Worm (Caenorhabditis elegans) whole organism, early embryonic: ENCODE results near the gene D1022.9.
A peak's percentile ranks its signal among the peaks of the same experiment; 100 is the strongest.

Source experiments
- B0310.2 ChIP-seq: sonication (generic microtip); optimal IDR thresholded peaks from 2 replicates; lab custom pipeline; 2016; ENCODE audit warnings: mild to moderate bottlenecking, missing genetic modification characterization, missing compliant biosample characterization
- F13C5.2 ChIP-seq: sonication (generic microtip); optimal IDR thresholded peaks from 2 replicates; lab custom pipeline; 2017; ENCODE audit warnings: mild to moderate bottlenecking, missing genetic modification characterization, inconsistent platforms, missing compliant biosample characterization
- aly-1 ChIP-seq: sonication (generic microtip); optimal IDR thresholded peaks from 2 replicates; lab custom pipeline; 2016; ENCODE audit warnings: missing genetic modification characterization, missing compliant biosample characterization
- ama-1 ChIP-seq: fragments of 150-350 bp; optimal IDR thresholded peaks from 2 replicates; lab custom pipeline; 2014
- ceh-13 ChIP-seq: fragments of 200-800 bp; sonication (Bioruptor generic); optimal IDR thresholded peaks from 2 replicates; lab custom pipeline; 2018; ENCODE audit warnings: mild to moderate bottlenecking, missing genetic modification characterization, missing compliant biosample characterization
- ceh-36 ChIP-seq: sonication (generic microtip); optimal IDR thresholded peaks from 2 replicates; lab custom pipeline; 2016; ENCODE audit warnings: missing genetic modification characterization, inconsistent platforms, missing compliant biosample characterization
- ets-7 ChIP-seq: sonication (generic microtip); optimal IDR thresholded peaks from 2 replicates; lab custom pipeline; 2016; ENCODE audit warnings: missing genotype, missing genetic modification characterization, missing compliant biosample characterization
- flt-1 ChIP-seq: fragments of 200-800 bp; sonication (Bioruptor generic); IDR thresholded peaks from 2 replicates; pipeline ENCODE4 v1.3.6; 2022; ENCODE audit warnings: missing genetic modification characterization, missing compliant biosample characterization
- hmbx-1 ChIP-seq: sonication (generic microtip); optimal IDR thresholded peaks from 2 replicates; lab custom pipeline; 2016; ENCODE audit warnings: mild to moderate bottlenecking, missing genetic modification characterization, missing compliant biosample characterization
- hmg-4 ChIP-seq: fragments of 200-800 bp; sonication (Bioruptor generic); optimal IDR thresholded peaks from 2 replicates; lab custom pipeline; 2018; ENCODE audit warnings: mild to moderate bottlenecking, missing genetic modification characterization, missing compliant biosample characterization
- hnd-1 ChIP-seq: sonication (generic microtip); optimal IDR thresholded peaks from 2 replicates; lab custom pipeline; 2016; ENCODE audit warnings: missing genetic modification characterization, missing compliant biosample characterization
- pes-1 ChIP-seq: fragments of 200-800 bp; sonication (Bioruptor generic); IDR thresholded peaks from 2 replicates; pipeline ENCODE4 v1.3.6; 2022; ENCODE audit warnings: missing genetic modification reagents, missing genetic modification characterization, missing compliant biosample characterization
- scrt-1 ChIP-seq: fragments of 200-800 bp; sonication (Bioruptor generic); IDR thresholded peaks from 2 replicates; pipeline ENCODE4 v1.3.6; 2022; ENCODE audit warnings: missing genetic modification characterization, missing compliant biosample characterization
- sea-1 ChIP-seq: fragments of 200-800 bp; sonication (Bioruptor generic); conservative IDR thresholded peaks from 2 replicates; pipeline ENCODE4 v1.3.6; 2022; ENCODE audit warnings: missing genetic modification characterization, missing compliant biosample characterization
- tbx-11 ChIP-seq: fragments of 200-800 bp; sonication (Bioruptor generic); IDR thresholded peaks from 2 replicates; pipeline ENCODE4 v1.3.6; 2022; ENCODE audit warnings: missing genetic modification characterization, missing compliant biosample characterization
- tbx-37 ChIP-seq: fragments of 200-800 bp; sonication (Bioruptor generic); conservative IDR thresholded peaks from 2 replicates; pipeline ENCODE4 v1.3.6; 2022; ENCODE audit warnings: missing genetic modification reagents, missing genetic modification characterization, missing compliant biosample characterization
- tra-4 ChIP-seq: sonication (generic microtip); optimal IDR thresholded peaks from 2 replicates; lab custom pipeline; 2017; ENCODE audit warnings: missing genetic modification characterization, missing compliant biosample characterization

The D1022.9 gene

DNA sequence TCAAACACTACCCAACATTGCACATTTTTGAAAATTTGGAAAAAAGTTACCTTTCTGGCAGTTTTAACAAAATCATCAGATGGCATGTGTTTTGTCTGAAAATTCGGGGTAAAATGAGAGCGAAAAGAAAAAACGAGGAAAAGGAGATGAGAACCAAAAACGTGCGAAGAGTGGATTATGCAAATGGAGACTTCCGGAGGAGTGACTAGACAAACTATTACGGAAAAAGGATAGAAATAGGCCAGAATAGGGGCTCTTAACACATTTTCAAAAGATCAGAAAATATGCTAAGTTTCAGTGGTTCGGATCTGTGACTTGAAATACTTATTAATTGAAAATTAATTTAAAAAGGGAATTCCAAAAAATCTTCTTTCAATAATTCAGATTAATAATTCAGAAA, 9.9 kb upstream of the D1022.9 start, which contains the start of gene srab-14:
srab-14 (minus strand) TSS at position 101 of the 400 bp plus-strand sequence.
- TF ChIP-seq tbx-37 (GFP tag; lab: Robert Waterston, UW) (no peak), hmbx-1 (tag; lab: Kevin White, UChicago) (no peak)

DNA sequence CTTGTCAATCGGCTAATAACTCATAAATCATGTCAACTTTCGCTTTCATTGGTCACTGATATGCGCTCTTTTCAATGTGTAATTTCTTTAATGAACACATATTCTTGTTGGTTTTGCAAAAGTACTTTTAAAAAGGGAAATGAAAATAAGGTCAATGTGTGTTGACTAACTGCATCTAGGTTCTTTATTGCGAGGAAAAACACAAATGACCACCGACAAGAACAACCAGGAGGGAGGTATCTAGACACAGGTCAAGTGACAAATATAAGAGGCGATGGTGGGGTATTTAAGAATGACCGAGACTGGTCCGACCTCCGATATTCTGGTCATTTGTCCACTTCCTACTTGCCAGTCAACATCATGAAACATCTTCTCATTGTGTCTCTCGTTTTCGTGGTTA, 6.6 kb upstream of the D1022.9 start, which contains the start of gene spi-1:
spi-1 (plus strand) TSS at position 178 of the 400 bp plus-strand sequence.
- TF ChIP-seq tra-4 (tag; lab: Kevin White, UChicago) (no peak), hmg-4 (GFP tag; lab: Kevin White, UChicago) (no peak), B0310.2 (tag; lab: Kevin White, UChicago) (no peak), tbx-37 (GFP tag; lab: Robert Waterston, UW) (no peak), ama-1 (no peak), ets-7 (tag; lab: Kevin White, UChicago) (no peak), pes-1 (GFP tag; lab: Robert Waterston, UW) (no peak), hmbx-1 (tag; lab: Kevin White, UChicago) (no peak), aly-1 (tag; lab: Kevin White, UChicago) (no peak), hnd-1 (tag; lab: Kevin White, UChicago) (no peak), scrt-1 (GFP tag; lab: Robert Waterston, UW) (no peak), sea-1 (GFP tag; lab: Robert Waterston, UW) (no peak), ceh-13 (GFP tag; lab: Kevin White, UChicago) (no peak), flt-1 (no peak), F13C5.2 (tag; lab: Kevin White, UChicago) (no peak), ceh-36 (no peak), tbx-11 (GFP tag; lab: Robert Waterston, UW) (no peak)

DNA sequence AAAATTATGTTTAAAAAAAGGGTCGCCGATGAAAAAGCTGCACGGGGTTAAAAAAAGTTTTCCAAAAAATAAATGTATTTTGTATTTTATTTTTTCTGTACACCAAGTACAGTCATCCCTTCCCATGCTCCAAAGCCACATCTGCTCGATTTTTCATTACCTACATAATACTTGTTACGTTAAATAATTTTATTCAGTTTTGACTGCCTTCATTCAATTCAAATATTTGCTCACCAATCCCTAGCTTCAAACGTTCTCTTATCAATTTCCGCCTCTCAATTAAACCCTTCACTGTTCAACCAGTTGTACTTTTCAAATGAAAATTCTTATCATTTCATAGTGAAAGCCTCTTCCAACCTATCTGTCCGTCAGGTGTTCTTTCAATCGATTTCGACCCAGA, 4.7 kb upstream of the D1022.9 start, which contains the start of gene R10H1.1:
R10H1.1 (plus strand) TSS at position 301 of the 400 bp plus-strand sequence.
- no peak for TF ChIP-seq hnd-1 (tag; lab: Kevin White, UChicago)
- no peak for TF ChIP-seq hmg-4 (GFP tag; lab: Kevin White, UChicago)
- TF ChIP-seq F13C5.2 (tag; lab: Kevin White, UChicago): no peak
- no peak for TF ChIP-seq ceh-36
- TF ChIP-seq tbx-37 (GFP tag; lab: Robert Waterston, UW): no peak

DNA sequence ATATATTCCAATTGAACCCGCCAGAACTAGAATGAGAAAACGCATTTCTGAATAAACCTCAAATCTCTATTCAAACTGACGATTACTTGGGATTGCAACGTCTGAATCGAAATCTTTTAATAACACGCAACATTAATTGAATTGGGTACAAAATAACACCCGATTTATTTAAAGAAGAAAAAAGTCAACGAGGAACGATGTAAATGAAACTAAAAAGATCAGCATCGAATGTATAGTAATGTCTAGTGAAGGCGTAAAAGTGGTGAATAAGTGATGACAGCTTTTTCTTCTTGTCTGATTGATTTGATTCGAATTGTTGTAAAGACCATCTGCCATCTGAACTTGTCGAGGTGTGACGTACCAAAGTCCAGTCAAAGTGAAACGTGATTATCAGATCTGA, 4.1 kb upstream of the D1022.9 start, which contains the start of gene nas-23:
nas-23 (minus strand) TSS at position 101 of the 400 bp plus-strand sequence.
- TF ChIP-seq flt-1 (no peak), F13C5.2 (tag; lab: Kevin White, UChicago) (no peak), sea-1 (GFP tag; lab: Robert Waterston, UW) (no peak), hnd-1 (tag; lab: Kevin White, UChicago) (no peak), hmbx-1 (tag; lab: Kevin White, UChicago) (no peak), aly-1 (tag; lab: Kevin White, UChicago) (no peak), B0310.2 (tag; lab: Kevin White, UChicago) (no peak), ama-1 (no peak), tra-4 (tag; lab: Kevin White, UChicago) (no peak), hmg-4 (GFP tag; lab: Kevin White, UChicago) (no peak)

DNA sequence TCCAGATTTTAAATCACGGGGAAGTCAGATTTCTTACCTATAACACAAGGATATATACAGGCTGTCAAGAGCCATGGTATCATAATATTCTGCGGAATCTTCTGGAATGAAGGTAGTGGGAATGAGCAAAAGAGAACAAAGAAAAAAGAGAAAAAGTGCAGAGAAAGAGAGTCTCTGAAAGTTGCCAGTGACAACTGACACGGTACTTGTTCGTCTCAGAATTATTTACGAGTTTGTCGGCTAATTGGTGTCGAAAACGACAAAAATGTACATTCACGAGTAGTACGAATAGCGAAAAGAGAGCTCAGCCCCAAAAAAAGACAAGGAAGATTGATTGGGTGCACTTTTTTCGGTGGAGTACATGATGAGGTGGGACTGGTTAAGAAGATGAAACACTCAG, 6.5 kb downstream of the D1022.9 start, which contains the start of gene cah-2:
cah-2 (minus strand) TSS at position 101 of the 400 bp plus-strand sequence.
- TF ChIP-seq F13C5.2 (tag; lab: Kevin White, UChicago) (no peak), tbx-11 (GFP tag; lab: Robert Waterston, UW) (no peak), tbx-37 (GFP tag; lab: Robert Waterston, UW) (no peak), B0310.2 (tag; lab: Kevin White, UChicago) (no peak), ceh-36 (no peak), aly-1 (tag; lab: Kevin White, UChicago) (no peak), sea-1 (GFP tag; lab: Robert Waterston, UW) (no peak), hmbx-1 (tag; lab: Kevin White, UChicago) (no peak), ama-1 (no peak), scrt-1 (GFP tag; lab: Robert Waterston, UW) (no peak), hnd-1 (tag; lab: Kevin White, UChicago) (no peak), flt-1 (no peak)

DNA sequence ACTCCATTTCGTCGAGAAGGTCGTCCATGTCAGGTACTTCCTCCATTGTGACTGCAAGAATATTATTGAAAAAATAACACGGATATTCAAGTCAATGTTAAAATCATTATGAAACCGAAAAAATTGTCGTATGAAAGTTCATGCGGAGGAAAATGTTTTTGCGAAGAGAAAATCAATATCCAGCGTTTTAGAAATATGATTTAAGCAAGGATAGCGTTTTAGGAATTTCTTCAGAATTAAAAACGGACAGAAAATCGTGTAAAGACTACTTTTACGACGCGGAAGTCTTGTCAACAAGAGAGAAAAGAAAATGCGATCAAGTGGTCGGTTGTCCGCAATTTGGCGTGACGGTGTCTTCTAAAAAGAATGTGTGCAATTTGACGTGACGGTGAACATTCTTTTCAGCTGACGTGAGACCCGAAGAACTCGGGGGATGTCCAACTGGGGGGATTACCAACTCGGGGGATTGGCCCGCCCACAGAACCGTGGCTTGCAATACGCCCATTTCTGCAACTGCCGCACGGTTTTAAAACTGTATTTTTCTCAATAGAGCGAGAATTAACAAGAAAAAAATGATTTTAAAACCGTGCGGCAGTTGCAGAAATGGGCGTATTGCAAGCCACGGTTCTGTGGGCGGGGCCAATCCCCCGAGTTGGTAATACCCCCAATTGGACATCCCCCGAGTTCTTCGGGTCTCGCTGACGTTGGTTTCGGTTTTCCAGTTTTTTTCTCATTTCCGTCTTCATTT, 10.8 kb downstream of the D1022.9 start, which contains the start of the genes aka-1 and ubc-6:
aka-1 (minus strand) TSS at position 51 of the 748 bp plus-strand sequence.
ubc-6 (plus strand) TSS at position 701 of the 748 bp plus-strand sequence.
- TF ChIP-seq hmg-4 (GFP tag; lab: Kevin White, UChicago): no peak
- no peak for TF ChIP-seq hmbx-1 (tag; lab: Kevin White, UChicago)
- no peak for TF ChIP-seq ceh-13 (GFP tag; lab: Kevin White, UChicago)
- TF ChIP-seq aly-1 (tag; lab: Kevin White, UChicago): no peak
- TF ChIP-seq B0310.2 (tag; lab: Kevin White, UChicago): no peak
- TF ChIP-seq ceh-36: peak; percentile 17
- peak; percentile 81 for TF ChIP-seq sea-1 (GFP tag; lab: Robert Waterston, UW)
- peak; percentile 34 for TF ChIP-seq ets-7 (tag; lab: Kevin White, UChicago)
- peak; percentile 25 for TF ChIP-seq F13C5.2 (tag; lab: Kevin White, UChicago)
- no peak for TF ChIP-seq hnd-1 (tag; lab: Kevin White, UChicago)
- TF ChIP-seq tbx-37 (GFP tag; lab: Robert Waterston, UW): peak; percentile 44; the same call in 1 of the 2 replicates
- TF ChIP-seq tbx-11 (GFP tag; lab: Robert Waterston, UW): no peak
- TF ChIP-seq flt-1: no peak
- no peak for TF ChIP-seq tra-4 (tag; lab: Kevin White, UChicago)
- TF ChIP-seq pes-1 (GFP tag; lab: Robert Waterston, UW): peak; percentile 62; the same call in 1 of the 2 replicates
- TF ChIP-seq ama-1: no peak
- TF ChIP-seq scrt-1 (GFP tag; lab: Robert Waterston, UW): peak; percentile 29; the same call in 1 of the 2 replicates
